Worm (Caenorhabditis elegans) whole organism, midembryonic: Measurements from ENCODE around the gene aakg-1.

Experiments used
- T22C8.4 ChIP-seq: fragments of 200-800 bp; sonication (Bioruptor generic); IDR thresholded peaks from 2 replicates; pipeline ENCODE4 v1.3.6; 2022; ENCODE audit warnings: missing genetic modification characterization, missing compliant biosample characterization
- cog-1 ChIP-seq: sonication (generic microtip); optimal IDR thresholded peaks from 2 replicates; lab custom pipeline; 2016; ENCODE audit warnings: missing genetic modification characterization, missing compliant biosample characterization
- flt-1 ChIP-seq: fragments of 200-800 bp; sonication (Bioruptor generic); IDR thresholded peaks from 2 replicates; pipeline ENCODE4 v1.3.6; 2022; ENCODE audit warnings: missing genetic modification characterization, missing compliant biosample characterization
- klf-2 ChIP-seq: fragments of 200-800 bp; sonication (Bioruptor generic); conservative IDR thresholded peaks from 2 replicates; pipeline ENCODE4 v1.3.6; 2022; ENCODE audit warnings: missing genetic modification reagents, missing genetic modification characterization, missing compliant biosample characterization
- med-1 ChIP-seq: sonication (generic microtip); optimal IDR thresholded peaks from 2 replicates; lab custom pipeline; 2017; ENCODE audit warnings: missing genetic modification characterization, mild to moderate bottlenecking, missing compliant biosample characterization, antibody characterized with exemption, missing genetic modification reagents; ENCODE audit not compliant: insufficient read depth
- tab-1 ChIP-seq: fragments of 200-800 bp; sonication (Bioruptor generic); IDR thresholded peaks from 2 replicates; pipeline ENCODE4 v1.3.6; 2022; ENCODE audit warnings: missing genetic modification characterization, missing compliant biosample characterization
- ztf-23 ChIP-seq: fragments of 200-800 bp; sonication (Bioruptor generic); IDR thresholded peaks from 2 replicates; pipeline ENCODE4 v1.3.6; 2022; ENCODE audit warnings: missing genetic modification reagents, missing genetic modification characterization, missing compliant biosample characterization
- ztf-29 ChIP-seq: fragments of 200-800 bp; sonication (Bioruptor generic); IDR thresholded peaks from 2 replicates; pipeline ENCODE4 v1.3.6; 2022; ENCODE audit warnings: missing genetic modification reagents, missing genetic modification characterization, missing compliant biosample characterization

- TF ChIP-seq ztf-29 (GFP tag; lab: Robert Waterston, UW) = no peak
- no peak for TF ChIP-seq klf-2
- no peak for TF ChIP-seq flt-1 (GFP tag; lab: Robert Waterston, UW)
- TF ChIP-seq ztf-23 (GFP tag; lab: Robert Waterston, UW) = no peak
- no peak for TF ChIP-seq med-1
- no peak for TF ChIP-seq tab-1
- no peak for TF ChIP-seq T22C8.4 (GFP tag; lab: Robert Waterston, UW)
- TF ChIP-seq cog-1 (tag; lab: Kevin White, UChicago) = no peak
Observed at ce11 chrIII:12549657-12550056, 25.5 kb downstream of the aakg-1 start.
